Fruit fly (Drosophila melanogaster): ENCODE measurements around the gene CG6432.

The CG6432 gene

DNA sequence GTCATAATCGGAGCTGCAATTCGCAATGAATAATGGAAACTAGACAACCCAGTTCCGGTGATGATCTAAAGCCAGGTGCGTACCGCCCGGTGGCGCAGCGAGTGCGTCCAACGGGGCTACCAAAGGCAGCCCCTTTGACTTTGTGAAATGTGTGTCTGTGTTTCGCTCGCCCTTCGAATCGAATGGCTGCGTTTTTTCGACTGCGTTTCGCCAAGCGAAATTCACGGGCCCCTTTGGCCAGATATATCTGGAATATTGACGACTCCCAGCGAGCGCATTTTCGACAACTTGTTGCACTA, 17.7 kb upstream of the CG6432 start:
- TF ChIP-seq CG17801 (GFP tag; optimal IDR thresholded peaks at IDR 0.05; ENCODE audit: partially characterized antibody): no peak

DNA sequence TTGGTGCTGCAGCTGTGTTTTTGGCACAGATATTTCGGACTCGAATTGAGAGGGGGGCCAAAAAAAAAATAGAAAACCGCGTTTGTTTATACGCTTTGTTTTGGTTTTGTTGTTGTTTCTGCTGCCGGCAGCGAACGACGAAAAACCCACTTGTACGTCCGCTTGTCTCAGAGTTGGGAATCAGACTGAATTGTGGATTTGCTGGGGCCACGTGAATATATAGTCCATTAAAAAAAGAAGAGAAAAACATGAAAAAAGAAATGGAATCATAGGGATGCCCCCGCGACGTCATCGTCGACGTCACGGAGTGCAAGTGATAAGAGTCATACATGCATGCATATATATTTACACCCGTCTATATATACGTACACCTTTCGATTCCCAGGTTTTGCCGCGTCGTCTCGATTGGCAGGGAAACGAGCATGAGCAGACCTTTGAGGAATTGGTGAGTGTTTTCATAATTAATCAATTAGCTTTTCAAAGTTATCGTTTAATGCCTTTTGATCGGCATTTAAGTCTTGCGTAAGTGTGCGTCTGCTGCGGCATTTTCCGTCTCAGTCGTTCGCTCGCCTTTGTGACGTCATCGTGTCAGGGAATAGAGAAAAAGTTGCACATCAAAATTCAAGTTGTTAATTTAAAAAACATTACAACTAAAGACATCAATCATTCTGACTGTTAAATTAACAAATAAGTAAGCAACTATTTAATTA, 16.9 kb upstream of the CG6432 start:
- no peak for TF ChIP-seq CG17801 (GFP tag; optimal IDR thresholded peaks at IDR 0.05; ENCODE audit: partially characterized antibody)

DNA sequence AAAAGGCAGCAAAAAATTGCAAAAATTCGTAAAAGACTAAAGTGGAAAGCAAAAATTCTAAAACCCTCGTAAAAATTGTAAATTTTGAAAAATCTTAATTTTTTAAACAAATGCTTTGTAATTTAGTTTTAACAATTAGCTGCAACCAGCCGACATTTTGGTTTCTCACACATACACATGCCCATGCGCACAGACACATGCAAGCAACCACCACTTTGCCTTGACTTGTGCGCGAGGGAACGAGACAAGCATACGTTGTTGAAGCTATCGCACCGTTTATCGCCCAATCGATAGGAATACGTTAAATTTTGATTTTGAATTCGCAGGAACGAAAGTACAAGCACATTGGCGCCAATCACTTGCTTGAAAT, 16.4 kb upstream of the CG6432 start:
- peak; percentile 8 for TF ChIP-seq CG17801 (GFP tag; optimal IDR thresholded peaks at IDR 0.05; ENCODE audit: partially characterized antibody)

DNA sequence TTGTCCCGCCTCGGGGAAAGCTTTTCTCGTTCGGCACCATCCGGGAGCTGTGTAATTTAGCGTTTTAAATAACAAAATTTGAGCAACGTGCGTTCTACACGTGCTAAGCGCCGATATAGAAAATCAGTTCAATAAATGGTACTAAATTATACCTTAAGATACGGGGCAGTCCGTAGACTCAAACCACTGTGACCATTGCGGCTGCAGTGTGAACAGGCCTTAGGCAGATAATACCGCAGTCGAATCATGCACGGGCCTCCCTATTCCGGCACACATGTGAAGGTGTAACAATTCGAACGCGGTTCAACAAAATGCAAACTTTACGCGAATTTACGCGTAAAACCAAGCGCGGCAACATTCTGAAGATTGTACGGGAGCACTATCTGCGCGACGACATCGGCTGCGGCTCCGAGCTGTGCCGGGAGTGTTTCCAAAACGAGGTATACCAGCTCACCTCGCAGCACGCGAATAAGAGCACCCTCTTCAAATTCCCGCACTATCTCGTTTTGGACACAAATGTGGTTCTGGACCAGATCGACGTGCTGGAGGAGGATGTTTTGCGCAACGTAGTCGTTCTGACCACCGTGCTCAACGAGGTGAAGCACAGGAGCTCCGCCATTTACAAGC, 3.4 kb upstream of the CG6432 start, which contains the start of the genes Rrp5 and Dis3:
Gene Rrp5 (minus strand): TSS at position 135 of the 627 bp plus-strand sequence.
Gene Dis3 (plus strand): TSS at position 252 of the 627 bp plus-strand sequence.
- TF ChIP-seq CG17801 (GFP tag; optimal IDR thresholded peaks at IDR 0.05; ENCODE audit: partially characterized antibody): no peak

DNA sequence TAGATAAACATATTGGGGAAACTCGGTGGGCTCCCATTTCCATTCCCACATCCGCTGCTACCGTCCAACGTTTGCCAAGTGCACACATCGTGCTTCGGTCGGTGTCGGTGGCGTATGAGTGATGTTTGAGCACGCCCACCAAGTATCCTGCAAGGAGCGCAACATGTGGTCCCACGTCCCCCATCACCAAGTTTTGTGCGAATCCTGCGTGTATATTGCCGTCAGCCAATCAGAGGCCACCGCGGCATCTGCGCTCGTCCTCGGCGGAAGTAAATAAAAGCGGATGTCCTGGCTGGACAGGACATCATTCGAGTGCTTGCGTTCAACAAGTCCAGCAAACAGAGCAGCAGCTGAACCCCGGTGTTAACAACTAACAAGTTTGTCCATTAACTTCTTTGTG, 4.5 kb downstream of the CG6432 start, which contains the start of gene Ms:
Gene Ms (plus strand): TSS at position 301 of the 400 bp plus-strand sequence.
- TF ChIP-seq CG17801 (GFP tag; optimal IDR thresholded peaks at IDR 0.05; ENCODE audit: partially characterized antibody): no peak

DNA sequence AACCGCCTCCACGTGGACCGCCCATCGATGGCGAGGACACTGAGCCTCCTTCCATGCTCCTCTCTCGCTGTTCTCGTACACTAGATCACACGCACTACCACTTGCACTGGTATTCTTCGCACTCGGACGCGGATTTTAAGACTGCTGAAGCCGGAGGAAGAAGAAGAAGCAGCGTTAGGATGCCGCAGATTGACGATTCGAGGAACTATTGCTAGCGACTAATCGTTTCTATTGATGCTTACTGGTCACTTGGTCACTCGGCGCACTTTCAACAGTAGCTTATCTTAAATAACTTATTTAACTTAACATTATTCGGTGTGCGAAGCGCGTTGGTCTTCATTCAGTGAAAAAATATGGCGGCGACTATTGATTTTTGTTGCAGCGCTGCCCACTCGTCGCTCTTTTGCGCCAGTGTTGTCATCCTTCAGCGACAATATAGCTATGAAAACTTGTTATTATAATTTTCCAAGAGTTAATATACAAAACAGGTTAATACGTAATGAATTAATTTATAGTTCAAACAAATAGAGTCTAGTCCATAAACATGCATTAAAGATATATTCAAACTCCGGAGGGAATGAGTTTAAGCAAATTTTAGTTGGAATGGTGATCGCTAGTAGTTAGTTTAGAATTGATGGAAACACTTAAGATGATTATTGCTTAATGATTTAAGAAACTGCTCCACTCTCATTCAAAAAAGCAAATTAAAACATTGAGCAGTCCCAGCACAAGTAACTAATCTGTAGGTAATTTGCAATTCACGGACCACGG, 11.9 kb downstream of the CG6432 start, which contains the start of the genes CG5746 and CG6454:
Gene CG5746 (minus strand): TSS at position 372 of the 771 bp plus-strand sequence.
Gene CG6454 (plus strand): TSS at position 763 of the 771 bp plus-strand sequence.
- TF ChIP-seq CG17801 (GFP tag; optimal IDR thresholded peaks at IDR 0.05; ENCODE audit: partially characterized antibody): peak; percentile 28

DNA sequence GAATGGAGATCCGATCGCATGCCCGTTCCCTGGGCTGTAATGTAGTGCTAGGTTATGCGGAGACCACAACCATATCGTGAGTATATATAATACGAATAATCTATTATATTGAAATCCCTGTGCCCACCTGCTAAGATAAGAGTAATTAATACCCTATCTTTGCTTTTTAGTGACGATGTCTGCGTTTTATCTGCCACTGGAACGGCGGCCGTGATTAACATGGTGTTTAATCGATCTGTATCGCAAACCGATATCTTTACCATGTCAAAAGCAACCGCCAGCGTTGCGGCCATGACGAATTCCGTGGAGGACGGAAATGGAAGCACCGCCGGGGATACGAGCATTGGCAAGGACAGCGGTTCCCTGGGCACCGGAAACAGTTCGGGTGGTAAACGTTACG, 16.7 kb downstream of the CG6432 start:
- no peak for TF ChIP-seq CG17801 (GFP tag; optimal IDR thresholded peaks at IDR 0.05; ENCODE audit: partially characterized antibody)

DNA sequence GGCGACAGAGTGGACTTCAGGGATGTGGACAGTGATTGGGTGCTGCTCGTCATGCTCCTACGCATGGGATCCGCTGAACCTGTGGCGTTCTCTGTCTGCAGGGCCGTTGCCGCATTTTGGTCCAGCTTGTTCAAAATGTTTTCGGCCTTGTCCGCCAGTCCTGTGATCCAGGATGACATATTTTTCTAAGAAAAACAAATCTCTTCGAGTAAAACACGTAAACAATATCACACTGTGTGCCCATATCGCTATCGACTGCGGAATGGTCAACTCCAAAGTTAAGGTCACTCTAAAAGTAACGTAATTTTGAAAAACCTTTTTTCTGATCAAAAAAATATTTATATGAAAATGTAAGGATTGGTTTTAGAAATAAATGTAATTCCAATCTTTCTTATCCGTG, 21.0 kb downstream of the CG6432 start, which contains the start of gene Golgin84:
Gene Golgin84 (minus strand): TSS at position 241 of the 400 bp plus-strand sequence.
- no peak for TF ChIP-seq CG17801 (GFP tag; optimal IDR thresholded peaks at IDR 0.05; ENCODE audit: partially characterized antibody)

DNA sequence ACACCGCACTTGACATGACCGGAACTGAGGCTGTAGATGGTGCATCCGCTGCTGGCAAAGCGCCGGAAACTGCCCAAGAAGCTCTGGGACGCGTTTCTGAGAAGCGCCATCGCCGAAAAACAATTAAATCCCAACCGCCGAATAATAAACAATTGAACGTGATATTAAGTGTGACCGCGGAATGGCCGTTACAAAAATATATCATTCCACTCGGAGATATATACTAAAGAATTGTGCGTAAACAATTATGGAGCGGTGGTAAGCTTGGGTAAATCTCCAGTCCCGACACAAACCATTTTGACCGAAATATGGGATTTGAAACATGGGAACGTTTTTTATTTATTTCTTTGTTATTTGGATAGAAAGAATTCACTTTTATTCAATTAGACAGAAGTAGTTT, 23.2 kb downstream of the CG6432 start, which contains the start of gene CG18528:
Gene CG18528 (minus strand): TSS at position 188 of the 400 bp plus-strand sequence.
- TF ChIP-seq CG17801 (GFP tag; optimal IDR thresholded peaks at IDR 0.05; ENCODE audit: partially characterized antibody): no peak

DNA sequence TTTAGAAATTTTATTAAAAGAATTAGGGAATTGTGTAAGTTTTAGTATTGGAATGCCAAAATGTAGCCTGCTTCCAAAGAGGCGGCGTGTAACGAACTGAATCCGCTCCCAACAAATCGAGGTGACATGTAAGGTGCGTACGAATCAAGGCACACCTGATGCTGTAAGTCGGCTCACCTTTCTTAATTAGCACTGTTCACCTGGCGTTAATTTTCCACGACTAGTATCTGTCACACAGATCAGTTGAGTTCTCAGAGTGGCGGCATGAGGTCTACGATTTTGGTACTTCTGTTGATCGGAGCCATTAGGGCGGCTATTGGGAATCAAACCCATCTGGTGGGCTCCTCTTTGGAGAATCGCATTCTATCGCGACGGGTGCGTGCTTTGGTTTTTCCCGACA, 24.9 kb downstream of the CG6432 start, which contains the start of the genes CG5762 and CG33339:
Gene CG5762 (minus strand): TSS at position 101 of the 400 bp plus-strand sequence.
Gene CG33339 (plus strand): TSS at position 265 of the 400 bp plus-strand sequence.
- no peak for TF ChIP-seq CG17801 (GFP tag; optimal IDR thresholded peaks at IDR 0.05; ENCODE audit: partially characterized antibody)

DNA sequence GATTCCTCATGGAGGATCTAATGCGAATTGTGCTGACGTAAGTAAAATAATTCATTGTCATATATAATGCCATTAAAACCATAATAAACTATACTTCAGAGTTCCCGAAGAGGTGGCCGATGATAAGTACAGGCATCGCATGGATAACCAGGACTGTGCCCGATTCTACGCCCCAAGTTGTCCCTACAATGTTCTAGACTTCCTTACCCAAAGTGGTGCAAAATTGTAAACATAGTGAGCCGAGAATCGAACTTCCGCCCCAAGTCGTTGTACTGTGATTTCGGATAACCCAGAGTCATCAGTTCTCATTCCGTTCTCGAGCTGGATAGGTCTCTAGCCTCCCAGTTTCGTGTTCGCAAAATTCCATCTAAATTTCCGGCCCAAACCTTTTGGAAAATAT, 26.1 kb downstream of the CG6432 start, which contains the start of gene CG33340:
Gene CG33340 (plus strand): TSS at position 301 of the 400 bp plus-strand sequence.
- TF ChIP-seq CG17801 (GFP tag; optimal IDR thresholded peaks at IDR 0.05; ENCODE audit: partially characterized antibody): no peak

DNA sequence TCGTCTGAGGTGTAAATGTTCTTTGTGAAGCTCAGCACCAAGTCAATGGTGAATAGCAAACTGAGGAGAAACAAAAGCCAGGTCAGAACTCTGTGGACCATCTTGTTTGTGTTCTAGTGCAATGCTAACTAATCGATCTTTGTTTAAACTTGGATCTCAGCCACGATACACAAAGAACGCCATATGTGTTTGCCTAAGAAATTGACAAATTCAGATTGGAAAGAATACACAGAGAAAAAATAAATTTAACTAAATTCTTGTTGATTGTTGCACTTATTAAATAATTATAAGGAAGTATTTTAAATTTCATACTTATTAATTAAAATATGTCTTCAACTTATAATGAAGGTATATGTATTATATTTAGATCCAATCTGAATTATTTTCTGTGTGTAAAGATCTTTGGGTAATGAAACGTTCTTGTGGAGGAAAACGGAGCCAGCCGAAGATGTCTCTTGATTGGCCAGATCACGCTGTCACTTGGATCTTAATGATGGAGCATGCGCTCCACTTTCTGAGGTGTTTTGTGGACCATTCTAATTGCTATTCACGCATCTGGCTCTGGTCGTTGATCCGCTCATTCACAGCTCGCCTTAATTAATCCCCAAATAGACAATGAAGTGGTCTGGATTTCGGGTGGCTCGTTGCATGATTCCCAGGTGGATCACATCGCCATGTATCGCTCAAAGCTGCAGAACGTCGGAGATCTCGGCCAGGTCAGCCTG, 28.3 kb downstream of the CG6432 start, which contains the start of the genes CG17784 and CG13613:
Gene CG17784 (minus strand): TSS at position 101 of the 725 bp plus-strand sequence.
Gene CG13613 (plus strand): TSS at position 675 of the 725 bp plus-strand sequence.
- no peak for TF ChIP-seq CG17801 (GFP tag; optimal IDR thresholded peaks at IDR 0.05; ENCODE audit: partially characterized antibody)

DNA sequence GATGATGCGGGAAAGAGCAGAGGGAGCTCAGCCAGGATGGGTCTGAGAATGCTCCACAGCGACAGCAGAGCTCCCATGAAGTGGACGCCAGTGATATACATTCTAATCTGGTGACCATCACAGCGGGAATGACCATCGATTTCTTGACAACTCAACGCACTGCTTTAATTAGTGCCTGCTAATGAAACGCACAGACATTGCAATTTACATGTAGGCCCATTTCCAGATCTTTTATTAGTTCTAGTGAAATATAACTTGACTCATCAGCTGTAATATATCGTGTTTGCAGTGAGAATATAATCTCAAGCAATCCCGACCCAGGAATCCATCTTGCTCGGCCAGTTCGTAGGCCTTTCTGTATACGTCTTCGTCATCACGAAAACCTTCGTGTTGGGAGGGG, 30.4 kb downstream of the CG6432 start, which contains the start of gene CG42811:
Gene CG42811 (minus strand): TSS at position 101 of the 400 bp plus-strand sequence.
- TF ChIP-seq CG17801 (GFP tag; optimal IDR thresholded peaks at IDR 0.05; ENCODE audit: partially characterized antibody): no peak

DNA sequence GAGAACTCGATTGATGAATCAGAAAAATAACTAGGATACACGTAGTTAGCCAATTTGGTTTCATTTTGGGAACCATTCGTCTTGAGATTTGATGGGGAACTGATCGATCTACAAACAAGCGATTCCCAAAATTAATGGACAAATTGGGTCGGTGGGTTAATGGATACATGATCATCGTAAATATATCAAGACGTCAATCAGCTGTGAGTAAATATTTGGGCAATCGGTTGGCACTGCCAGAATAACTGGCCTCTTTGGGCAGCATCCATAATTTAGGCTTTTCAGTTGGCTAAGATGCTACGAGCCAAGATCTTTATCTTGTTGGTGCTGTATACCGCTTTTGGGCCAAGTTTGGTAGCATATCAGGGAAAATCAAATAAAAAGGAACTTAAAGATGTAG, 31.3 kb downstream of the CG6432 start, which contains the start of the genes CG42812 and CG33341:
Gene CG42812 (minus strand): TSS at position 101 of the 400 bp plus-strand sequence.
Gene CG33341 (plus strand): TSS at position 295 of the 400 bp plus-strand sequence.
- TF ChIP-seq CG17801 (GFP tag; optimal IDR thresholded peaks at IDR 0.05; ENCODE audit: partially characterized antibody): no peak
